Worm (Caenorhabditis elegans): ENCODE results near the gene T14F9.2.

T14F9.2 gene

ce11 chrX:2229305-2230172 lies 4.6 kb upstream of the T14F9.2 start, which contains the start of gene lin-32:
lin-32 (minus strand) TSS chrX:2230122.
- TF ChIP-seq flt-1 (GFP tag; IDR thresholded peaks at IDR 0.05): no peak
- no peak for TF ChIP-seq pes-1 (GFP tag; IDR thresholded peaks at IDR 0.05)
- TF ChIP-seq F13C5.2 (tag; optimal IDR thresholded peaks at IDR 0.05): no peak
- no peak for TF ChIP-seq tra-4 (tag; optimal IDR thresholded peaks at IDR 0.05)
- no peak for TF ChIP-seq ets-7 (tag; optimal IDR thresholded peaks at IDR 0.05)
- no peak for TF ChIP-seq hmg-4 (GFP tag; optimal IDR thresholded peaks at IDR 0.05)
- TF ChIP-seq sea-1 (GFP tag; conservative IDR thresholded peaks at IDR 0.05): no peak
- TF ChIP-seq B0310.2 (tag; optimal IDR thresholded peaks at IDR 0.05): no peak
- TF ChIP-seq ceh-36 (tag; optimal IDR thresholded peaks at IDR 0.05): no peak
- no peak for TF ChIP-seq ama-1 (optimal IDR thresholded peaks at IDR 0.05)
- TF ChIP-seq ceh-13 (GFP tag; optimal IDR thresholded peaks at IDR 0.05): no peak
- no peak for TF ChIP-seq tbx-11 (GFP tag; IDR thresholded peaks at IDR 0.05)
- no peak for TF ChIP-seq scrt-1 (GFP tag; IDR thresholded peaks at IDR 0.05)
- TF ChIP-seq tbx-37 (GFP tag; conservative IDR thresholded peaks at IDR 0.05): no peak

ce11 chrX:2231346-2231745 lies 2.8 kb upstream of the T14F9.2 start:
- no peak for TF ChIP-seq hnd-1 (tag; optimal IDR thresholded peaks at IDR 0.05)
- no peak for TF ChIP-seq flt-1 (GFP tag; IDR thresholded peaks at IDR 0.05)

- TF ChIP-seq hmg-4 (GFP tag; optimal IDR thresholded peaks at IDR 0.05) (no peak), F13C5.2 (tag; optimal IDR thresholded peaks at IDR 0.05) (peak; percentile 51)
These were observed 3.4 kb downstream of the T14F9.2 start, which contains the start of gene vha-15 for ce11 chrX:2237438-2237961. vha-15 (plus strand) TSS chrX:2237911.

ce11 chrX:2241147-2241798 lies 7.1 kb downstream of the T14F9.2 start:
- TF ChIP-seq ceh-13 (GFP tag; optimal IDR thresholded peaks at IDR 0.05): no peak
- no peak for TF ChIP-seq ceh-36 (tag; optimal IDR thresholded peaks at IDR 0.05)
- TF ChIP-seq pes-1 (GFP tag; IDR thresholded peaks at IDR 0.05): no peak
- TF ChIP-seq tbx-37 (GFP tag; conservative IDR thresholded peaks at IDR 0.05): no peak
- TF ChIP-seq aly-1 (tag; optimal IDR thresholded peaks at IDR 0.05): no peak
- TF ChIP-seq F13C5.2 (tag; optimal IDR thresholded peaks at IDR 0.05): no peak
- no peak for TF ChIP-seq hmg-4 (GFP tag; optimal IDR thresholded peaks at IDR 0.05)
- TF ChIP-seq tra-4 (tag; optimal IDR thresholded peaks at IDR 0.05): no peak
- TF ChIP-seq tbx-11 (GFP tag; IDR thresholded peaks at IDR 0.05): no peak
- no peak for TF ChIP-seq hmbx-1 (tag; optimal IDR thresholded peaks at IDR 0.05)
- TF ChIP-seq B0310.2 (tag; optimal IDR thresholded peaks at IDR 0.05): no peak
- TF ChIP-seq sea-1 (GFP tag; conservative IDR thresholded peaks at IDR 0.05): no peak
- TF ChIP-seq ama-1 (optimal IDR thresholded peaks at IDR 0.05): no peak
- no peak for TF ChIP-seq scrt-1 (GFP tag; IDR thresholded peaks at IDR 0.05)
- TF ChIP-seq hnd-1 (tag; optimal IDR thresholded peaks at IDR 0.05): no peak
- TF ChIP-seq flt-1 (GFP tag; IDR thresholded peaks at IDR 0.05): no peak

- TF ChIP-seq aly-1 (tag; optimal IDR thresholded peaks at IDR 0.05) (no peak), tra-4 (tag; optimal IDR thresholded peaks at IDR 0.05) (no peak), hmbx-1 (tag; optimal IDR thresholded peaks at IDR 0.05) (peak; percentile 7), tbx-37 (GFP tag; conservative IDR thresholded peaks at IDR 0.05) (peak; percentile 52; the same call in 1 of the 2 replicates), ets-7 (tag; optimal IDR thresholded peaks at IDR 0.05) (no peak), flt-1 (GFP tag; IDR thresholded peaks at IDR 0.05) (peak; percentile 57; the same call in 1 of the 2 replicates), sea-1 (GFP tag; conservative IDR thresholded peaks at IDR 0.05) (0 out of 2 replicates have a peak, but pooled peaks have one; percentile 23), B0310.2 (tag; optimal IDR thresholded peaks at IDR 0.05) (no peak), pes-1 (GFP tag; IDR thresholded peaks at IDR 0.05) (no peak; the same call in 1 of the 2 replicates), hnd-1 (tag; optimal IDR thresholded peaks at IDR 0.05) (no peak), tbx-11 (GFP tag; IDR thresholded peaks at IDR 0.05) (no peak), ceh-36 (tag; optimal IDR thresholded peaks at IDR 0.05) (no peak), ceh-13 (GFP tag; optimal IDR thresholded peaks at IDR 0.05) (no peak), hmg-4 (GFP tag; optimal IDR thresholded peaks at IDR 0.05) (peak; percentile 79), F13C5.2 (tag; optimal IDR thresholded peaks at IDR 0.05) (peak; percentile 81), scrt-1 (GFP tag; IDR thresholded peaks at IDR 0.05) (no peak), ama-1 (optimal IDR thresholded peaks at IDR 0.05) (no peak)
These were observed 8.6 kb downstream of the T14F9.2 start, which contains the start of gene rpl-11.2 for ce11 chrX:2242568-2243185. rpl-11.2 (minus strand) TSS chrX:2242618.

ce11 chrX:2246908-2247307 lies 12.8 kb downstream of the T14F9.2 start, which contains the start of gene AH9.1:
AH9.1 (minus strand) TSS chrX:2247008.
- no peak for TF ChIP-seq scrt-1 (GFP tag; IDR thresholded peaks at IDR 0.05)
- TF ChIP-seq sea-1 (GFP tag; conservative IDR thresholded peaks at IDR 0.05): no peak
- no peak for TF ChIP-seq ets-7 (tag; optimal IDR thresholded peaks at IDR 0.05)
- no peak for TF ChIP-seq tbx-11 (GFP tag; IDR thresholded peaks at IDR 0.05)
- TF ChIP-seq aly-1 (tag; optimal IDR thresholded peaks at IDR 0.05): no peak
- no peak for TF ChIP-seq tbx-37 (GFP tag; conservative IDR thresholded peaks at IDR 0.05)
- TF ChIP-seq hmbx-1 (tag; optimal IDR thresholded peaks at IDR 0.05): no peak
- no peak for TF ChIP-seq ama-1 (optimal IDR thresholded peaks at IDR 0.05)
- no peak for TF ChIP-seq F13C5.2 (tag; optimal IDR thresholded peaks at IDR 0.05)
- TF ChIP-seq flt-1 (GFP tag; IDR thresholded peaks at IDR 0.05): no peak
- no peak for TF ChIP-seq pes-1 (GFP tag; IDR thresholded peaks at IDR 0.05)
- TF ChIP-seq hnd-1 (tag; optimal IDR thresholded peaks at IDR 0.05): no peak
- no peak for TF ChIP-seq hmg-4 (GFP tag; optimal IDR thresholded peaks at IDR 0.05)
- no peak for TF ChIP-seq ceh-36 (tag; optimal IDR thresholded peaks at IDR 0.05)
- no peak for TF ChIP-seq ceh-13 (GFP tag; optimal IDR thresholded peaks at IDR 0.05)
- no peak for TF ChIP-seq tra-4 (tag; optimal IDR thresholded peaks at IDR 0.05)
- no peak for TF ChIP-seq B0310.2 (tag; optimal IDR thresholded peaks at IDR 0.05)
